Worm (Caenorhabditis elegans): Measurements from ENCODE around the gene F07F6.4.

DNA sequence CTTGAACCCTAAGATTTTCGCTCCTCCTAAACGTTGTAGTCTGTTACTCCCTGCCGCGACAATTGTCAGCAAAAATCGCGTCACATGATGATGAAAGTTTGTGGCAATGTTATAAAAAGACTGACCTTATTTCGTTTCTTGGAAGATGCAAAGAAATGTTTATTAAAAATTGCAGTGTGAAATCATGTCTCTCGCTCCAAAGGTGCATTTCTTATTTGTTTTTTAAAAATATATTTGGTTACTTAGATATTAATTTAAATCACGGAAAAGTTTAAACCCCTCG, 51.2 kb downstream of the F07F6.4 start:
- no peak for TF ChIP-seq fax-1 (tag; optimal IDR thresholded peaks at IDR 0.05)
- no peak for TF ChIP-seq ceh-14 (tag; optimal IDR thresholded peaks at IDR 0.05)
- TF ChIP-seq nhr-232 (tag; optimal IDR thresholded peaks at IDR 0.05): no peak
- no peak for TF ChIP-seq ceh-31 (tag; optimal IDR thresholded peaks at IDR 0.05)
- TF ChIP-seq ceh-18 (tag; optimal IDR thresholded peaks at IDR 0.05): no peak
- TF ChIP-seq K09A11.1 (tag; optimal IDR thresholded peaks at IDR 0.05; ENCODE audit: insufficient read depth): no peak
- TF ChIP-seq unc-55 (GFP tag; optimal IDR thresholded peaks at IDR 0.05): no peak
- TF ChIP-seq ceh-48 (tag; optimal IDR thresholded peaks at IDR 0.05): no peak
- TF ChIP-seq hlh-15 (tag; optimal IDR thresholded peaks at IDR 0.05): no peak
- TF ChIP-seq elt-2 (tag; optimal IDR thresholded peaks at IDR 0.05): no peak

Measured in whole organism, late embryonic.